Worm (Caenorhabditis elegans) whole organism, late embryonic: ENCODE measurements around the gene dmsr-6.

Experiments
- C08G9.2 ChIP-seq: sonication (generic microtip); optimal IDR thresholded peaks from 2 replicates; lab custom pipeline; 2016; ENCODE audit warnings: mild to moderate bottlenecking, missing genetic modification characterization, moderate library complexity, missing compliant biosample characterization
- F13H6.1 ChIP-seq: sonication (generic microtip); optimal IDR thresholded peaks from 2 replicates; lab custom pipeline; 2016; ENCODE audit warnings: missing genetic modification characterization, missing compliant biosample characterization
- K09A11.1 ChIP-seq: sonication (generic microtip); optimal IDR thresholded peaks from 2 replicates; lab custom pipeline; 2017; ENCODE audit warnings: antibody characterized with exemption, mild to moderate bottlenecking, missing genetic modification characterization, missing compliant biosample characterization; ENCODE audit not compliant: insufficient read depth
- T23F11.4 ChIP-seq: fragments of 200-800 bp; sonication (Bioruptor generic); optimal IDR thresholded peaks from 2 replicates; lab custom pipeline; 2018; ENCODE audit warnings: mild to moderate bottlenecking, missing genetic modification characterization, missing compliant biosample characterization
- ceh-14 ChIP-seq: sonication (generic microtip); optimal IDR thresholded peaks from 2 replicates; lab custom pipeline; 2016; ENCODE audit warnings: missing genotype, missing genetic modification characterization, missing compliant biosample characterization
- ceh-18 ChIP-seq: sonication (generic microtip); optimal IDR thresholded peaks from 2 replicates; lab custom pipeline; 2016; ENCODE audit warnings: missing genetic modification characterization, missing compliant biosample characterization
- ceh-19 ChIP-seq: fragments of 200-800 bp; sonication (Bioruptor generic); optimal IDR thresholded peaks from 2 replicates; lab custom pipeline; 2018; ENCODE audit warnings: mild to moderate bottlenecking, missing genetic modification characterization, missing compliant biosample characterization
- ceh-24 ChIP-seq: sonication (generic microtip); optimal IDR thresholded peaks from 2 replicates; lab custom pipeline; 2016; ENCODE audit warnings: mild to moderate bottlenecking, missing genetic modification characterization, missing compliant biosample characterization
- ceh-30 ChIP-seq: fragments of 150-350 bp; optimal IDR thresholded peaks from 2 replicates; lab custom pipeline; 2014; ENCODE audit warnings: missing biosample characterization, missing genetic modification characterization
- ceh-31 ChIP-seq: sonication (generic microtip); optimal IDR thresholded peaks from 2 replicates; lab custom pipeline; 2016; ENCODE audit warnings: missing genetic modification characterization, missing compliant biosample characterization
- ceh-34 ChIP-seq: sonication (generic microtip); optimal IDR thresholded peaks from 2 replicates; lab custom pipeline; 2016; ENCODE audit warnings: mild to moderate bottlenecking, missing genetic modification characterization, missing compliant biosample characterization
- ceh-45 ChIP-seq: fragments of 200-800 bp; sonication (Bioruptor generic); IDR thresholded peaks from 2 replicates; pipeline ENCODE4 v1.3.6; 2022; ENCODE audit warnings: missing genetic modification reagents, missing genetic modification characterization, missing compliant biosample characterization
- ceh-6 ChIP-seq: fragments of 200-800 bp; sonication (Bioruptor generic); optimal IDR thresholded peaks from 2 replicates; lab custom pipeline; 2018; ENCODE audit warnings: mild to moderate bottlenecking, missing genetic modification characterization, missing compliant biosample characterization
- ceh-9 ChIP-seq: sonication (generic microtip); optimal IDR thresholded peaks from 2 replicates; lab custom pipeline; 2016; ENCODE audit warnings: mild to moderate bottlenecking, missing genetic modification characterization, inconsistent platforms, missing compliant biosample characterization
- dmd-4 ChIP-seq: sonication (generic microtip); optimal IDR thresholded peaks from 2 replicates; lab custom pipeline; 2016; ENCODE audit warnings: borderline replicate concordance, missing genetic modification characterization, missing compliant biosample characterization
- dve-1 ChIP-seq: sonication (generic microtip); optimal IDR thresholded peaks from 2 replicates; lab custom pipeline; 2017; ENCODE audit warnings: antibody characterized with exemption, mild to moderate bottlenecking, missing genetic modification characterization, missing compliant biosample characterization
- elt-2 ChIP-seq: sonication (generic microtip); optimal IDR thresholded peaks from 2 replicates; lab custom pipeline; 2016; ENCODE audit warnings: missing genetic modification reagents, missing genetic modification characterization, missing compliant biosample characterization
- fkh-10 ChIP-seq: fragments of 150-350 bp; optimal IDR thresholded peaks from 2 replicates; lab custom pipeline; 2014; ENCODE audit warnings: missing biosample characterization, missing genetic modification reagents, missing genetic modification characterization
- hlh-15 ChIP-seq: sonication (generic microtip); optimal IDR thresholded peaks from 2 replicates; lab custom pipeline; 2016; ENCODE audit warnings: missing genetic modification characterization, missing compliant biosample characterization
- lim-6 ChIP-seq: sonication (generic microtip); optimal IDR thresholded peaks from 2 replicates; lab custom pipeline; 2016; ENCODE audit warnings: missing genetic modification characterization, missing compliant biosample characterization
- lin-11 ChIP-seq: fragments of 200-800 bp; sonication (Bioruptor generic); optimal IDR thresholded peaks from 2 replicates; lab custom pipeline; 2018; ENCODE audit warnings: mild to moderate bottlenecking, missing genetic modification characterization, missing compliant biosample characterization
- mec-3 ChIP-seq: sonication (generic microtip); optimal IDR thresholded peaks from 2 replicates; lab custom pipeline; 2016; ENCODE audit warnings: borderline replicate concordance, missing genetic modification characterization, missing compliant biosample characterization
- nhr-232 ChIP-seq: sonication (generic microtip); optimal IDR thresholded peaks from 2 replicates; lab custom pipeline; 2016; ENCODE audit warnings: missing genetic modification characterization, missing compliant biosample characterization
- npax-4 ChIP-seq: sonication (generic microtip); optimal IDR thresholded peaks from 2 replicates; lab custom pipeline; 2016; ENCODE audit warnings: missing genetic modification characterization, missing compliant biosample characterization
- pag-3 ChIP-seq: sonication (generic microtip); optimal IDR thresholded peaks from 2 replicates; lab custom pipeline; 2016; ENCODE audit warnings: missing compliant biosample characterization, missing genetic modification characterization, borderline replicate concordance
- pha-2 ChIP-seq: sonication (generic microtip); optimal IDR thresholded peaks from 2 replicates; lab custom pipeline; 2017; ENCODE audit warnings: mild to moderate bottlenecking, missing genetic modification characterization, missing compliant biosample characterization
- pha-4 ChIP-seq: fragments of 150-350 bp; optimal IDR thresholded peaks from 2 replicates; lab custom pipeline; 2018; ENCODE audit warnings: missing biosample characterization, missing genetic modification reagents, missing genetic modification characterization
- pqm-1 ChIP-seq: sonication (generic microtip); optimal IDR thresholded peaks from 2 replicates; lab custom pipeline; 2016; ENCODE audit warnings: missing genetic modification characterization, missing compliant biosample characterization
- ref-2 ChIP-seq: sonication (generic microtip); optimal IDR thresholded peaks from 2 replicates; lab custom pipeline; 2016; ENCODE audit warnings: missing genetic modification characterization, missing compliant biosample characterization
- sox-2 ChIP-seq: fragments of 200-800 bp; sonication (Bioruptor generic); IDR thresholded peaks from 2 replicates; pipeline ENCODE4 v1.3.6; 2022; ENCODE audit warnings: missing genetic modification reagents, missing genetic modification characterization, missing compliant biosample characterization
- sox-4 ChIP-seq: sonication (generic microtip); optimal IDR thresholded peaks from 2 replicates; lab custom pipeline; 2017; ENCODE audit warnings: mild to moderate bottlenecking, missing genetic modification characterization, inconsistent platforms, missing compliant biosample characterization
- tbx-7 ChIP-seq: sonication (generic microtip); optimal IDR thresholded peaks from 2 replicates; lab custom pipeline; 2016; ENCODE audit warnings: missing genotype, missing genetic modification characterization, missing compliant biosample characterization
- ttx-3 ChIP-seq: sonication (generic microtip); optimal IDR thresholded peaks from 2 replicates; lab custom pipeline; 2016; ENCODE audit warnings: missing genetic modification reagents, missing genetic modification characterization, missing compliant biosample characterization
- unc-3 ChIP-seq, 2 experiments: fragments of 200-800 bp in 1 of 2; sonication (Bioruptor generic) in 1 of 2; sonication (generic microtip) in 1 of 2; conservative IDR thresholded peaks in 1 of 2; optimal IDR thresholded peaks in 1 of 2; 2 replicates each; pipeline versions ENCODE4 v1.3.6 to Lab custom; 2016 to 2022; ENCODE audit warnings: missing compliant biosample characterization in 2 of 2, missing genetic modification characterization in 2 of 2, missing genetic modification reagents in 1 of 2
- unc-86 ChIP-seq: sonication (generic microtip); optimal IDR thresholded peaks from 2 replicates; lab custom pipeline; 2016; ENCODE audit warnings: missing genetic modification characterization, missing compliant biosample characterization
- ztf-16 ChIP-seq: sonication (generic microtip); optimal IDR thresholded peaks from 2 replicates; lab custom pipeline; 2017; ENCODE audit warnings: missing genetic modification characterization, missing compliant biosample characterization

The dmsr-6 gene

ce11 chrII:14408312-14408711, 47.1 kb upstream of the dmsr-6 start, which contains the start of gene F26H11.4:
Gene F26H11.4, plus strand, starts transcription at chrII:14408612.
- TF ChIP-seq ceh-30 (tag; lab: Kevin White, UChicago) (no peak), lim-6 (tag; lab: Kevin White, UChicago) (no peak)

- TF ChIP-seq ceh-9 (tag; lab: Kevin White, UChicago) (no peak), ceh-18 (tag; lab: Kevin White, UChicago) (no peak), ceh-6 (GFP tag; lab: Kevin White, UChicago) (no peak), mec-3 (tag; lab: Kevin White, UChicago) (no peak)
These were observed 44.7 kb upstream of the dmsr-6 start, which contains the start of gene dsb-2 for ce11 chrII:14410768-14411167. Gene dsb-2, plus strand, starts transcription at chrII:14411095.

- TF ChIP-seq ceh-6 (GFP tag; lab: Kevin White, UChicago) (no peak), pqm-1 (no peak)
- TF ChIP-seq, all 69 proteins: peak for 0
These were observed 42.4 kb upstream of the dmsr-6 start, which contains the start of gene exl-1 for ce11 chrII:14413035-14413525. Gene exl-1, minus strand, starts transcription at chrII:14413475.

ce11 chrII:14413709-14414108, 41.7 kb upstream of the dmsr-6 start:
- TF ChIP-seq ztf-16 = no peak
- no peak for TF ChIP-seq F13H6.1
- TF ChIP-seq ceh-6 (GFP tag; lab: Kevin White, UChicago) = no peak
- no peak for TF ChIP-seq tbx-7 (tag; lab: Kevin White, UChicago)
- TF ChIP-seq ttx-3 (tag; lab: Kevin White, UChicago) = no peak
- TF ChIP-seq C08G9.2 = no peak
- TF ChIP-seq ceh-14 (tag; lab: Kevin White, UChicago) = no peak
- no peak for TF ChIP-seq ref-2 (tag; lab: Kevin White, UChicago)
- TF ChIP-seq ceh-30 (tag; lab: Kevin White, UChicago) = no peak
- no peak for TF ChIP-seq nhr-232 (tag; lab: Kevin White, UChicago)
- TF ChIP-seq lim-6 (tag; lab: Kevin White, UChicago) = no peak
- no peak for TF ChIP-seq elt-2 (tag; lab: Kevin White, UChicago)
- TF ChIP-seq ceh-45 (GFP tag; lab: Robert Waterston, UW) = no peak
- TF ChIP-seq dve-1 = no peak
- TF ChIP-seq dmd-4 = no peak
- no peak for TF ChIP-seq sox-4 (tag; lab: Kevin White, UChicago)
- TF ChIP-seq, all 69 proteins: peak for 0

- TF ChIP-seq T23F11.4 (GFP tag; lab: Kevin White, UChicago) = no peak
- TF ChIP-seq pha-2 = no peak
- TF ChIP-seq fkh-10 = no peak
- TF ChIP-seq pha-4 (tag; lab: Kevin White, UChicago) = no peak
- TF ChIP-seq F13H6.1 = no peak
- TF ChIP-seq lin-11 = no peak
- no peak for TF ChIP-seq npax-4 (tag; lab: Kevin White, UChicago)
- TF ChIP-seq unc-3 (GFP tag; conservative IDR thresholded peaks at IDR 0.05; lab: Robert Waterston, UW) = no peak
- no peak for TF ChIP-seq unc-3 (tag; optimal IDR thresholded peaks at IDR 0.05; lab: Kevin White, UChicago)
- TF ChIP-seq ceh-34 = no peak
- TF ChIP-seq ceh-19 (GFP tag; lab: Kevin White, UChicago) = no peak
- TF ChIP-seq hlh-15 (tag; lab: Kevin White, UChicago) = no peak
- TF ChIP-seq pag-3 = no peak
- TF ChIP-seq ceh-24 (tag; lab: Kevin White, UChicago) = no peak
- no peak for TF ChIP-seq ceh-31 (tag; lab: Kevin White, UChicago)
- no peak for TF ChIP-seq elt-2 (tag; lab: Kevin White, UChicago)
- no peak for TF ChIP-seq ztf-16
- no peak for TF ChIP-seq K09A11.1 (tag; lab: Kevin White, UChicago)
- no peak for TF ChIP-seq unc-86 (tag; lab: Kevin White, UChicago)
- no peak for TF ChIP-seq sox-2
- TF ChIP-seq, all 69 proteins: peak for 0
These were observed 40.0 kb upstream of the dmsr-6 start for ce11 chrII:14415427-14415826.
